Fruit fly (Drosophila melanogaster) whole organism, prepupa: ENCODE measurements around the gene CG6569.

Source experiments
- Blimp-1 ChIP-seq: fragments of 200-800 bp; sonication (Bioruptor generic); optimal IDR thresholded peaks from 3 replicates; lab custom pipeline; 2017; ENCODE audit warnings: missing biosample characterization, missing genetic modification characterization, mild to moderate bottlenecking, moderate library complexity, missing genetic modification reagents
- CG10631 ChIP-seq: fragments of 200-800 bp; sonication (Bioruptor generic); optimal IDR thresholded peaks from 2 replicates; lab custom pipeline; 2016; ENCODE audit warnings: missing biosample characterization, missing genetic modification characterization
- CG10669 ChIP-seq: fragments of 200-800 bp; sonication (Bioruptor generic); optimal IDR thresholded peaks from 3 replicates; lab custom pipeline; 2018; ENCODE audit warnings: missing biosample characterization, mild to moderate bottlenecking, missing genetic modification characterization, moderate library complexity
- CG11294 ChIP-seq: fragments of 200-800 bp; sonication (Bioruptor generic); IDR thresholded peaks from 2 replicates; pipeline ENCODE4 v1.3.6; 2022; ENCODE audit warnings: missing biosample characterization, missing genetic modification characterization
- CG11902 ChIP-seq: fragments of 200-800 bp; sonication (Bioruptor generic); optimal IDR thresholded peaks from 3 replicates; lab custom pipeline; 2016; ENCODE audit warnings: missing biosample characterization, missing genetic modification characterization
- CG15336 ChIP-seq: fragments of 200-800 bp; sonication (Bioruptor generic); IDR thresholded peaks from 2 replicates; pipeline ENCODE4 v1.3.6; 2022; ENCODE audit warnings: missing biosample characterization, missing genetic modification characterization
- CG1621 ChIP-seq: fragments of 200-800 bp; sonication (Bioruptor generic); optimal IDR thresholded peaks from 3 replicates; lab custom pipeline; 2018; ENCODE audit warnings: missing biosample characterization, mild to moderate bottlenecking, missing genetic modification characterization
- CG3032 ChIP-seq: fragments of 200-800 bp; optimal IDR thresholded peaks from 2 replicates; lab custom pipeline; 2019; ENCODE audit warnings: missing biosample characterization, mild to moderate bottlenecking, missing genetic modification characterization, moderate library complexity
- CG32006 ChIP-seq: fragments of 200-800 bp; sonication (Bioruptor generic); optimal IDR thresholded peaks from 3 replicates; lab custom pipeline; 2017; ENCODE audit warnings: missing biosample characterization, mild to moderate bottlenecking, missing genetic modification characterization
- CG34406 ChIP-seq: fragments of 200-800 bp; sonication (Bioruptor generic); optimal IDR thresholded peaks from 3 replicates; lab custom pipeline; 2016; ENCODE audit warnings: missing biosample characterization, missing genetic modification characterization
- CG3919 ChIP-seq: fragments of 200-800 bp; sonication (Bioruptor generic); optimal IDR thresholded peaks from 3 replicates; lab custom pipeline; 2016; ENCODE audit warnings: missing biosample characterization, missing genetic modification characterization
- CG4318 ChIP-seq: fragments of 200-800 bp; sonication (Bioruptor generic); optimal IDR thresholded peaks from 3 replicates; lab custom pipeline; 2017; ENCODE audit warnings: missing biosample characterization, mild to moderate bottlenecking, missing genetic modification characterization
- CG6163 ChIP-seq: fragments of 200-800 bp; sonication (Bioruptor generic); IDR thresholded peaks from 3 replicates; pipeline ENCODE4 v1.3.6; 2022; ENCODE audit warnings: missing biosample characterization, missing genetic modification characterization
- CG6808 ChIP-seq: fragments of 200-800 bp; sonication (Bioruptor generic); optimal IDR thresholded peaks from 3 replicates; lab custom pipeline; 2017; ENCODE audit warnings: missing biosample characterization, missing genetic modification characterization, mild to moderate bottlenecking, moderate library complexity, missing genetic modification reagents
- CG6854 ChIP-seq: fragments of 200-800 bp; sonication (Bioruptor generic); optimal IDR thresholded peaks from 2 replicates; lab custom pipeline; 2017; ENCODE audit warnings: missing biosample characterization, mild to moderate bottlenecking, missing genetic modification characterization
- CG7368 ChIP-seq: fragments of 200-800 bp; sonication (Bioruptor generic); optimal IDR thresholded peaks from 3 replicates; lab custom pipeline; 2016; ENCODE audit warnings: missing biosample characterization, missing genetic modification characterization
- CG8119 ChIP-seq: fragments of 200-800 bp; sonication (Bioruptor generic); IDR thresholded peaks from 3 replicates; pipeline ENCODE4 v1.3.6; 2022; ENCODE audit warnings: missing biosample characterization, missing genetic modification characterization
- CG8319 ChIP-seq: fragments of 200-800 bp; sonication (Bioruptor generic); optimal IDR thresholded peaks from 3 replicates; lab custom pipeline; 2016; ENCODE audit warnings: missing biosample characterization, missing genetic modification characterization
- CG8632 ChIP-seq: fragments of 200-800 bp; sonication (Bioruptor generic); optimal IDR thresholded peaks from 3 replicates; lab custom pipeline; 2016; ENCODE audit warnings: missing biosample characterization, missing genetic modification characterization
- Eip75B ChIP-seq: fragments of 200-800 bp; sonication (Bioruptor generic); optimal IDR thresholded peaks from 3 replicates; lab custom pipeline; 2016; ENCODE audit warnings: missing biosample characterization, missing genetic modification characterization
- Eip78C ChIP-seq: fragments of 200-800 bp; sonication (Bioruptor generic); peaks from one replicate; lab custom pipeline; 2016; ENCODE audit warnings: missing biosample characterization, missing genetic modification characterization
- Eip93F ChIP-seq: fragments of 200-800 bp; sonication (Bioruptor generic); optimal IDR thresholded peaks from 2 replicates; lab custom pipeline; 2016; ENCODE audit warnings: missing biosample characterization, mild to moderate bottlenecking, missing genetic modification characterization
- Ets21C ChIP-seq: fragments of 200-800 bp; sonication (Bioruptor generic); optimal IDR thresholded peaks from 3 replicates; lab custom pipeline; 2016; ENCODE audit warnings: missing biosample characterization, missing genetic modification characterization
- Gug ChIP-seq: fragments of 200-800 bp; sonication (Bioruptor generic); IDR thresholded peaks from 2 replicates; pipeline ENCODE4 v1.3.6; 2022; ENCODE audit warnings: missing biosample characterization, missing genetic modification characterization
- Hr38 ChIP-seq: sonication (Bioruptor generic); optimal IDR thresholded peaks from 2 replicates; lab custom pipeline; 2016; ENCODE audit warnings: missing biosample characterization, missing genetic modification characterization
- Hr39 ChIP-seq: fragments of 200-800 bp; sonication (Bioruptor generic); optimal IDR thresholded peaks from 2 replicates; lab custom pipeline; 2016; ENCODE audit warnings: missing biosample characterization, missing genetic modification characterization
- Hr4 ChIP-seq: fragments of 200-800 bp; sonication (Bioruptor generic); optimal IDR thresholded peaks from 3 replicates; lab custom pipeline; 2016; ENCODE audit warnings: missing biosample characterization, missing genetic modification characterization
- Met ChIP-seq: fragments of 200-800 bp; sonication (Bioruptor generic); optimal IDR thresholded peaks from 3 replicates; lab custom pipeline; 2016; ENCODE audit warnings: missing biosample characterization, missing genetic modification characterization
- OdsH ChIP-seq: fragments of 200-800 bp; sonication (Bioruptor generic); optimal IDR thresholded peaks from 3 replicates; lab custom pipeline; 2016; ENCODE audit warnings: missing biosample characterization, missing genetic modification characterization
- Smox ChIP-seq: fragments of 200-800 bp; sonication (Bioruptor generic); optimal IDR thresholded peaks from 3 replicates; lab custom pipeline; 2016; ENCODE audit warnings: missing biosample characterization, missing genetic modification characterization
- Sox15 ChIP-seq: fragments of 200-800 bp; sonication (Bioruptor generic); optimal IDR thresholded peaks from 3 replicates; lab custom pipeline; 2016; ENCODE audit warnings: missing biosample characterization, missing genetic modification characterization
- achi ChIP-seq: fragments of 200-800 bp; sonication (Bioruptor generic); optimal IDR thresholded peaks from 3 replicates; lab custom pipeline; 2016; ENCODE audit warnings: missing biosample characterization, missing genetic modification characterization
- acj6 ChIP-seq: fragments of 200-800 bp; sonication (Bioruptor generic); optimal IDR thresholded peaks from 3 replicates; lab custom pipeline; 2016; ENCODE audit warnings: missing biosample characterization, missing genetic modification characterization
- cyc ChIP-seq: fragments of 200-800 bp; sonication (Bioruptor generic); optimal IDR thresholded peaks from 3 replicates; lab custom pipeline; 2016; ENCODE audit warnings: missing biosample characterization, missing genetic modification characterization
- dsx ChIP-seq: fragments of 200-800 bp; optimal IDR thresholded peaks from 3 replicates; lab custom pipeline; 2019; ENCODE audit warnings: missing biosample characterization, mild to moderate bottlenecking, missing genetic modification characterization, moderate library complexity; ENCODE audit not compliant: poor library complexity, severe bottlenecking
- eg ChIP-seq: fragments of 200-800 bp; sonication (Bioruptor generic); IDR thresholded peaks from 3 replicates; pipeline ENCODE4 v1.3.6; 2022; ENCODE audit warnings: missing biosample characterization, missing genetic modification characterization
- esn ChIP-seq: fragments of 200-800 bp; sonication (Bioruptor generic); optimal IDR thresholded peaks from 2 replicates; lab custom pipeline; 2016; ENCODE audit warnings: missing biosample characterization, mild to moderate bottlenecking, missing genetic modification characterization, moderate library complexity
- fd59A ChIP-seq: fragments of 200-800 bp; sonication (Bioruptor generic); optimal IDR thresholded peaks from 2 replicates; lab custom pipeline; 2017; ENCODE audit warnings: missing biosample characterization, mild to moderate bottlenecking, missing genetic modification characterization, missing genetic modification reagents
- fkh ChIP-seq: fragments of 200-800 bp; sonication (Bioruptor generic); optimal IDR thresholded peaks from 3 replicates; lab custom pipeline; 2017; ENCODE audit warnings: missing biosample characterization, mild to moderate bottlenecking, missing genetic modification characterization, moderate library complexity
- lz ChIP-seq: fragments of 200-800 bp; sonication (Bioruptor generic); optimal IDR thresholded peaks from 3 replicates; lab custom pipeline; 2016; ENCODE audit warnings: missing biosample characterization, missing genetic modification characterization
- net ChIP-seq: fragments of 200-800 bp; sonication (Bioruptor generic); optimal IDR thresholded peaks from 3 replicates; lab custom pipeline; 2016; ENCODE audit warnings: missing biosample characterization, missing genetic modification characterization
- pdm3 ChIP-seq: fragments of 200-800 bp; sonication (Bioruptor generic); optimal IDR thresholded peaks from 3 replicates; lab custom pipeline; 2016; ENCODE audit warnings: missing biosample characterization, missing genetic modification characterization
- salr ChIP-seq, 2 experiments: fragments of 200-800 bp; sonication (Bioruptor generic); optimal IDR thresholded peaks; 3 replicates each; lab custom pipeline; 2016 to 2018; ENCODE audit warnings: missing biosample characterization in 2 of 2, missing genetic modification characterization in 2 of 2, mild to moderate bottlenecking in 1 of 2
- spab ChIP-seq: fragments of 200-800 bp; sonication (Bioruptor generic); optimal IDR thresholded peaks from 2 replicates; lab custom pipeline; 2017; ENCODE audit warnings: missing biosample characterization, mild to moderate bottlenecking, missing genetic modification characterization, missing genetic modification reagents
- svp ChIP-seq: fragments of 200-800 bp; sonication (Bioruptor generic); peaks from one replicate; lab custom pipeline; 2016; ENCODE audit warnings: missing biosample characterization, missing genetic modification characterization
- vri ChIP-seq: fragments of 200-800 bp; sonication (Bioruptor generic); optimal IDR thresholded peaks from 3 replicates; lab custom pipeline; 2016; ENCODE audit warnings: missing biosample characterization, mild to moderate bottlenecking, missing genetic modification characterization

Gene CG6569

DNA sequence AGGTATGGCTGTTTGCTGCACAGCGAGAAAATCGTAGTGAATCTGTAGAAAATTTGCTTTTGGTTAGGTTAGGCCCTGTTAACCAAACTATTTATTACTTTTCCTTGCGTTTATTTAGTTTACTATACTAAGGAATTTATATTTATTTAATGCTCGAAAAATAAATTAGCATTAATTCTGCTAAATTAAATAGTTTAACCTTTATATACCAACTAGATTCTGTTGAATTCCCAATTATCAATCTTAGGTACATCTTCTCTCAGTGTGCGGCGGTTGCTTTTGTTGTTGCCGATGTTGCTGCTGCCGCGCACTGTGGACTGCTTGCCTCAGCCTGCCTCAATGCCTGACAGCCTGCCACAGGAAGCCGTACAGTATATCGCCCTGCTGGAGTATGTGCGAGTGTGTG lies 31.5 kb upstream of the CG6569 start (continued):
- TF ChIP-seq CG11902 (peak; percentile 35), Blimp-1 (no peak), Met (GFP tag; lab: Kevin White, UChicago) (peak; percentile 55), acj6 (peak; percentile 57), Hr38 (GFP tag; lab: Kevin White, UChicago) (no peak), CG8319 (peak; percentile 61), eg (peak; percentile 34; the same call in 1 of the 3 replicates), CG10669 (peak; percentile 82), Smox (GFP tag; lab: Kevin White, UChicago) (peak; percentile 61), achi (GFP tag; lab: Kevin White, UChicago) (peak; percentile 61), Eip93F (no peak), CG11294 (GFP tag; lab: Robert Waterston, UW) (0 out of 2 replicates have a peak, but pooled peaks have one; percentile 32), spab (GFP tag; lab: Kevin White, UChicago) (peak; percentile 65), CG3032 (tag; lab: Kevin White, UChicago) (peak; percentile 88), CG6808 (GFP tag; lab: Kevin White, UChicago) (peak; percentile 87), CG6163 (GFP tag; lab: Robert Waterston, UW) (peak; percentile 72), CG1621 (peak; percentile 47), CG7368 (GFP tag; lab: Kevin White, UChicago) (peak; percentile 45), lz (GFP tag; lab: Kevin White, UChicago) (peak; percentile 56), fd59A (GFP tag; lab: Kevin White, UChicago) (peak; percentile 64), CG3919 (GFP tag; lab: Kevin White, UChicago) (peak; percentile 77)

DNA sequence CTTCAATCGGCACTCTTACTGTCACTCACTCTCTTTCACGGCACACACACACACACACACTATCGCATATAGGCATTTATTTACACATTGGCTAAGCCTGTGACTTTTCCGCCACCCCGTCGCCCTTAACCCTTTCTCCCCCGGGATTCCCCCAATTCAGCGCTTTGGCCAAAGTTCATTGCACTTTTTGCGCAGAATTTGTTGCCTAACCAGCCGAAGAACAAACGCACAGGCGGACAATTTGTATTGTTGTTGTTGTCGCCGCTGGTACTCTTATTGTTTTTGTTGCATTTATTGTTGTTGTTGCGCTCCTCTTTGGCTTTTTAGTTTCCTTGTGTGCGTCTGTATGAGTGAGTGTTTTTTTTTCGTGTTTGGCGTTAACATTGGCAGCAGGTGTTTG lies 31.0 kb upstream of the CG6569 start:
- TF ChIP-seq achi (GFP tag; lab: Kevin White, UChicago) (no peak), Sox15 (GFP tag; lab: Kevin White, UChicago) (no peak), Eip93F (no peak), Hr39 (GFP tag; lab: Kevin White, UChicago) (no peak), esn (no peak)

DNA sequence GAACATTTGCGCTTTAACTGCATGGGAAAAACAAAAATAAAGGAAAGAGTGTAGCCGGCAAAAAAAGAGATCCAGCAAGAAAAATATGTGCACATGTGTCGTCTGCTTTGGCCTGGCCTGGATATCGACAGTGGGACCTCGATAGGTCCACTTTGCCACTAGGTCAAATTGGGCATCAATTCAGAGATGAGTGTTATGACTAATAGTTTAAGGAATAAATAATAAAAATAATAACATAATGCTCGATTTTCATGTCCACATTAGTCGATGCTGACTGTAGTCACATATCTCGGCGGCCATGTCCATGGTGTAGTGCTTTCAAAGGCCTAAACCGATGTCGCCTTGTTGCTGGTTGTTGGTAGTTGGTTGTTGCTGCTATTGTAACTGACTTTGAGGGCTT lies 29.8 kb upstream of the CG6569 start:
- peak; percentile 97 for TF ChIP-seq CG8119 (GFP tag; lab: Robert Waterston, UW)
- TF ChIP-seq salr (GFP tag; optimal IDR thresholded peaks at IDR 0.05; lab: Kevin White, UChicago): peak; percentile 93
- peak; percentile 96 for TF ChIP-seq CG3032 (tag; lab: Kevin White, UChicago)
- peak; percentile 87 for TF ChIP-seq Hr39 (GFP tag; lab: Kevin White, UChicago)
- peak; percentile 87 for TF ChIP-seq CG34406 (GFP tag; lab: Kevin White, UChicago)
- TF ChIP-seq CG11294 (GFP tag; lab: Robert Waterston, UW): peak; percentile 91
- TF ChIP-seq lz (GFP tag; lab: Kevin White, UChicago): peak; percentile 90
- peak; percentile 94 for TF ChIP-seq svp
- TF ChIP-seq Smox (GFP tag; lab: Kevin White, UChicago): peak; percentile 87
- TF ChIP-seq Blimp-1: peak; percentile 63
- peak; percentile 90 for TF ChIP-seq Met (GFP tag; lab: Kevin White, UChicago)
- peak; percentile 73 for TF ChIP-seq vri (GFP tag; lab: Kevin White, UChicago)
- peak; percentile 85 for TF ChIP-seq cyc (GFP tag; lab: Kevin White, UChicago)
- peak; percentile 92 for TF ChIP-seq net (GFP tag; lab: Kevin White, UChicago)
- peak; percentile 81 for TF ChIP-seq Sox15 (GFP tag; lab: Kevin White, UChicago)
- peak; percentile 84 for TF ChIP-seq CG8632 (GFP tag; lab: Kevin White, UChicago)
- TF ChIP-seq CG6854 (GFP tag; lab: Kevin White, UChicago): peak; percentile 80
- TF ChIP-seq CG10631 (GFP tag; lab: Kevin White, UChicago): peak; percentile 98
- peak; percentile 81 for TF ChIP-seq CG11902
- TF ChIP-seq Eip78C: peak; percentile 98
- peak; percentile 88 for TF ChIP-seq CG7368 (GFP tag; lab: Kevin White, UChicago)
- TF ChIP-seq CG1621: peak; percentile 96
- TF ChIP-seq Ets21C: peak; percentile 80
- peak; percentile 91 for TF ChIP-seq CG4318
- TF ChIP-seq CG6163 (GFP tag; lab: Robert Waterston, UW): peak; percentile 98
- peak; percentile 91 for TF ChIP-seq esn
- TF ChIP-seq eg: peak; percentile 96
- peak; percentile 95 for TF ChIP-seq OdsH (GFP tag; lab: Kevin White, UChicago)
- no peak for TF ChIP-seq fkh (GFP tag; lab: Kevin White, UChicago)
- peak; percentile 96 for TF ChIP-seq acj6
- TF ChIP-seq Gug (GFP tag; lab: Robert Waterston, UW): peak; percentile 94
- peak; percentile 94 for TF ChIP-seq Hr4
- TF ChIP-seq CG15336: peak; percentile 98
- TF ChIP-seq pdm3: peak; percentile 94
- peak; percentile 96 for TF ChIP-seq CG32006 (GFP tag; lab: Kevin White, UChicago)
- TF ChIP-seq spab (GFP tag; lab: Kevin White, UChicago): peak; percentile 95
- TF ChIP-seq dsx (GFP tag; lab: Kevin White, UChicago): peak; percentile 96
- peak; percentile 95 for TF ChIP-seq Eip75B (GFP tag; lab: Kevin White, UChicago)
